Fruit fly (Drosophila melanogaster): Measurements from ENCODE around the gene ome.
A peak's percentile ranks its signal among the peaks of the same experiment; 100 is the strongest.

The ome gene

dm6 chr3L:14756724-14757463 is 84.3 kb downstream of the ome start (continued):
- TF ChIP-seq zen2 (GFP tag; IDR thresholded peaks at IDR 0.05; ENCODE audit: partially characterized antibody) = peak; percentile 41
- no peak for TF ChIP-seq Lhr (GFP tag; optimal IDR thresholded peaks at IDR 0.05)
- TF ChIP-seq CG12744 (GFP tag; optimal IDR thresholded peaks at IDR 0.05) = peak; percentile 87
- TF ChIP-seq sima (GFP tag; optimal IDR thresholded peaks at IDR 0.05) = peak; percentile 57
- TF ChIP-seq tin (GFP tag; optimal IDR thresholded peaks at IDR 0.05) = peak; percentile 89
- peak; percentile 80 for TF ChIP-seq CG33213 (GFP tag; optimal IDR thresholded peaks at IDR 0.05)
- TF ChIP-seq insv (GFP tag; optimal IDR thresholded peaks at IDR 0.05) = peak in 1 of 2 experiments; percentile 80
- TF ChIP-seq gt (GFP tag; IDR thresholded peaks at IDR 0.05) = peak; percentile 80
- peak; percentile 89 for TF ChIP-seq CG16779 (GFP tag; IDR thresholded peaks at IDR 0.05)
- peak; percentile 66 for TF ChIP-seq en (GFP tag; optimal IDR thresholded peaks at IDR 0.05)
- peak; percentile 69 for TF ChIP-seq ro (GFP tag; IDR thresholded peaks at IDR 0.05)
- TF ChIP-seq grn (GFP tag; optimal IDR thresholded peaks at IDR 0.05) = no peak
- TF ChIP-seq Doc3 (GFP tag; IDR thresholded peaks at IDR 0.05; ENCODE audit: partially characterized antibody) = no peak
- peak; percentile 92 for TF ChIP-seq CG17328 (GFP tag; IDR thresholded peaks at IDR 0.05)
- TF ChIP-seq YL-1 (GFP tag; optimal IDR thresholded peaks at IDR 0.05) = peak; percentile 24
- peak; percentile 84 for TF ChIP-seq NK7.1 (GFP tag; optimal IDR thresholded peaks at IDR 0.05)
- TF ChIP-seq CG13624 (GFP tag; optimal IDR thresholded peaks at IDR 0.05) = peak; percentile 93
- TF ChIP-seq bsh (GFP tag; optimal IDR thresholded peaks at IDR 0.05) = peak; percentile 60 to 80
- peak; percentile 90 to 95 for TF ChIP-seq Pdp1 (GFP tag; optimal IDR thresholded peaks at IDR 0.05)
- peak; percentile 92 for TF ChIP-seq CG3281 (GFP tag; optimal IDR thresholded peaks at IDR 0.05)
- TF ChIP-seq CG11695 (GFP tag; IDR thresholded peaks at IDR 0.05) = peak; percentile 87
- peak; percentile 83 for TF ChIP-seq Mes4 (GFP tag; optimal IDR thresholded peaks at IDR 0.05)
- peak; percentile 92 for TF ChIP-seq CG1603 (tag; optimal IDR thresholded peaks at IDR 0.05)
- peak; percentile 85 for TF ChIP-seq tup (GFP tag; optimal IDR thresholded peaks at IDR 0.05)
- TF ChIP-seq Elba2 (GFP tag; optimal IDR thresholded peaks at IDR 0.05) = peak; percentile 12
- TF ChIP-seq ftz-f1 (GFP tag; optimal IDR thresholded peaks at IDR 0.05) = peak; percentile 19
- TF ChIP-seq abd-A (tag; optimal IDR thresholded peaks at IDR 0.05) = no peak
- peak; percentile 67 for TF ChIP-seq trh (GFP tag; optimal IDR thresholded peaks at IDR 0.05)
- peak; percentile 85 for TF ChIP-seq CG6175 (GFP tag; IDR thresholded peaks at IDR 0.05)
- TF ChIP-seq stwl (tag; optimal IDR thresholded peaks at IDR 0.05) = no peak
- TF ChIP-seq dan (GFP tag; IDR thresholded peaks at IDR 0.05) = no peak
- peak; percentile 84 for TF ChIP-seq CG4404 (GFP tag; IDR thresholded peaks at IDR 0.05)
- TF ChIP-seq CG18599 (GFP tag; optimal IDR thresholded peaks at IDR 0.05) = peak; percentile 96
- TF ChIP-seq crp (GFP tag; optimal IDR thresholded peaks at IDR 0.05) = peak in 1 of 2 experiments; percentile 50
- TF ChIP-seq C15 (GFP tag; IDR thresholded peaks at IDR 0.05) = peak; percentile 88
- peak; percentile 93 for TF ChIP-seq fu2 (GFP tag; optimal IDR thresholded peaks at IDR 0.05)
- peak; percentile 57 for TF ChIP-seq Nf-YC (tag; optimal IDR thresholded peaks at IDR 0.05)
- TF ChIP-seq CG6813 (GFP tag; optimal IDR thresholded peaks at IDR 0.05) = peak; percentile 82
- TF ChIP-seq hth (optimal IDR thresholded peaks at IDR 0.05) = no peak
- peak; percentile 90 for TF ChIP-seq sob (GFP tag; IDR thresholded peaks at IDR 0.05)
- peak; percentile 96 for TF ChIP-seq slbo (GFP tag; IDR thresholded peaks at IDR 0.05)
- peak; percentile 93 for TF ChIP-seq lmd (GFP tag; IDR thresholded peaks at IDR 0.05)
- no peak for TF ChIP-seq CG14860 (GFP tag; IDR thresholded peaks at IDR 0.05; ENCODE audit: partially characterized antibody)
- TF ChIP-seq CG8924 (tag; optimal IDR thresholded peaks at IDR 0.05) = peak; percentile 77

Data from whole organism, embryonic.